Worm (Caenorhabditis elegans): Measurements from ENCODE around the gene R09E10.2.

The R09E10.2 gene

ce11 chrIV:10284194-10284910, 33.7 kb downstream of the R09E10.2 start, which contains the start of gene rad-51 (continued):
- TF ChIP-seq irx-1 (tag; optimal IDR thresholded peaks at IDR 0.05): no peak
- TF ChIP-seq sptf-1 (tag; optimal IDR thresholded peaks at IDR 0.05): no peak
- TF ChIP-seq C16A3.4 (tag; optimal IDR thresholded peaks at IDR 0.05): peak; percentile 39
- TF ChIP-seq nhr-237 (tag; optimal IDR thresholded peaks at IDR 0.05): no peak
- TF ChIP-seq snpc-4 (tag; optimal IDR thresholded peaks at IDR 0.05): no peak
- TF ChIP-seq swsn-7 (tag; optimal IDR thresholded peaks at IDR 0.05): peak; percentile 42
- TF ChIP-seq ceh-8 (GFP tag; optimal IDR thresholded peaks at IDR 0.05): peak; percentile 16
- TF ChIP-seq unc-130 (tag; optimal IDR thresholded peaks at IDR 0.05): no peak
- no peak for TF ChIP-seq ztf-4 (tag; optimal IDR thresholded peaks at IDR 0.05)
- TF ChIP-seq ama-1 (optimal IDR thresholded peaks at IDR 0.05): no peak
- no peak for TF ChIP-seq pax-3 (tag; optimal IDR thresholded peaks at IDR 0.05)
- TF ChIP-seq grh-1 (GFP tag; IDR thresholded peaks at IDR 0.05): no peak
- peak; percentile 64 for TF ChIP-seq nhr-20 (tag; optimal IDR thresholded peaks at IDR 0.05)
- TF ChIP-seq elt-3 (tag; optimal IDR thresholded peaks at IDR 0.05): peak in 1 of 6 experiments; percentile 6
- peak; percentile 68 for TF ChIP-seq nhr-71 (tag; optimal IDR thresholded peaks at IDR 0.05)
- TF ChIP-seq nhr-12 (tag; optimal IDR thresholded peaks at IDR 0.05): no peak
- TF ChIP-seq fkh-4 (tag; optimal IDR thresholded peaks at IDR 0.05; ENCODE audit: borderline replicate concordance): no peak
- TF ChIP-seq skn-1 (tag; optimal IDR thresholded peaks at IDR 0.05): peak; percentile 46
- TF ChIP-seq ztf-11 (tag; optimal IDR thresholded peaks at IDR 0.05): no peak
- TF ChIP-seq unc-98 (GFP tag; IDR thresholded peaks at IDR 0.05): no peak
- TF ChIP-seq elt-2 (tag; optimal IDR thresholded peaks at IDR 0.05): peak; percentile 25
- no peak for TF ChIP-seq egl-27 (tag; optimal IDR thresholded peaks at IDR 0.05)
- TF ChIP-seq hpl-2 (GFP tag; optimal IDR thresholded peaks at IDR 0.05): no peak
- TF ChIP-seq ceh-88 (GFP tag; IDR thresholded peaks at IDR 0.05): no peak
- no peak for TF ChIP-seq pqm-1 (tag; optimal IDR thresholded peaks at IDR 0.05)
- TF ChIP-seq mef-2 (tag; optimal IDR thresholded peaks at IDR 0.05): no peak
- TF ChIP-seq mep-1 (tag; optimal IDR thresholded peaks at IDR 0.05): peak; percentile 80
- TF ChIP-seq sup-37 (GFP tag; optimal IDR thresholded peaks at IDR 0.05): no peak
- TF ChIP-seq isw-1 (GFP tag; IDR thresholded peaks at IDR 0.05): peak; percentile 24; the same call in 1 of the 2 replicates
- peak; percentile 59 for TF ChIP-seq rnt-1 (tag; optimal IDR thresholded peaks at IDR 0.05)
- no peak for TF ChIP-seq zip-4 (GFP tag; optimal IDR thresholded peaks at IDR 0.05)
- TF ChIP-seq alr-1 (tag; optimal IDR thresholded peaks at IDR 0.05; ENCODE audit: borderline replicate concordance): no peak
- no peak for TF ChIP-seq unc-62 (GFP tag; optimal IDR thresholded peaks at IDR 0.05)

DNA sequence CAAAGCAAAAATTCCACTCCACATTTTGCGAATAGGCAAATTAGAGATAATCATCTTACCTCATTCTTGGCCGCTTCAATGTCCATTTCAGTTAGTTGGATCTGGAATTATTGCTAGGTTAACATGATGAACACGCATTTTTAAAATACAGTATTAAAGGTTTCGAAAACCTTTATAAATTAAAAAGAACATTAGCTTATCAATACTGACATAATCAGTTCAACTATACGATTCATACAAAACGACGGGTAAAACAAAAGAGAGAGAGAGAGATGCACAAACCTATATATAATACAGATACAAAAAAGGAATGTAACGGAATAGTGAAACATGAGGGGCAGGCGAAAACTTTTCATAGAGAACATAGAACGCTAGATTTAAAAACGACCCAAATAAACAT, 36.6 kb downstream of the R09E10.2 start, which contains the start of gene thk-1:
thk-1 (minus strand) TSS at position 101 of the 400 bp plus-strand sequence.
- TF ChIP-seq snpc-4 (tag; optimal IDR thresholded peaks at IDR 0.05) (no peak), lin-15B (tag; optimal IDR thresholded peaks at IDR 0.05) (no peak), sptf-1 (tag; optimal IDR thresholded peaks at IDR 0.05) (no peak), nhr-19 (GFP tag; conservative IDR thresholded peaks at IDR 0.05) (no peak), isw-1 (GFP tag; IDR thresholded peaks at IDR 0.05) (no peak), nhr-71 (tag; optimal IDR thresholded peaks at IDR 0.05) (no peak), aly-2 (tag; optimal IDR thresholded peaks at IDR 0.05) (no peak), hlh-4 (tag; optimal IDR thresholded peaks at IDR 0.05) (no peak), nhr-237 (tag; optimal IDR thresholded peaks at IDR 0.05) (no peak), ztf-4 (tag; optimal IDR thresholded peaks at IDR 0.05) (no peak)

ce11 chrIV:10277716-10278115, 40.4 kb downstream of the R09E10.2 start, which contains the start of gene Y43C5A.4:
TSS of gene Y43C5A.4 (plus strand) at chrIV:10278016.
- TF ChIP-seq nhr-84 (tag; optimal IDR thresholded peaks at IDR 0.05) (no peak), mef-2 (tag; optimal IDR thresholded peaks at IDR 0.05) (no peak), mdl-1 (tag; optimal IDR thresholded peaks at IDR 0.05) (no peak), ama-1 (optimal IDR thresholded peaks at IDR 0.05) (no peak), lin-35 (GFP tag; optimal IDR thresholded peaks at IDR 0.05) (no peak), egl-13 (tag; optimal IDR thresholded peaks at IDR 0.05) (no peak), irx-1 (tag; optimal IDR thresholded peaks at IDR 0.05) (no peak), swsn-7 (tag; optimal IDR thresholded peaks at IDR 0.05) (no peak), C34B4.2 (tag; optimal IDR thresholded peaks at IDR 0.05) (no peak), vab-15 (tag; optimal IDR thresholded peaks at IDR 0.05) (no peak), ztf-11 (tag; optimal IDR thresholded peaks at IDR 0.05) (no peak), ceh-90 (tag; optimal IDR thresholded peaks at IDR 0.05) (no peak), lin-13 (GFP tag; optimal IDR thresholded peaks at IDR 0.05) (no peak), unc-30 (tag; optimal IDR thresholded peaks at IDR 0.05) (no peak), nhr-28 (tag; optimal IDR thresholded peaks at IDR 0.05) (no peak), F16B12.6 (tag; optimal IDR thresholded peaks at IDR 0.05) (no peak), lsy-2 (tag; optimal IDR thresholded peaks at IDR 0.05) (no peak)

Data from whole organism, L1 larva.